Fruit fly (Drosophila melanogaster): ENCODE data around the gene PLCXD.

dm6 chr2L:12085619-12086171, 36.5 kb downstream of the PLCXD start, which contains the start of gene prd:
- no peak for TF ChIP-seq EcR (GFP tag; optimal IDR thresholded peaks at IDR 0.05)
- TF ChIP-seq CG4496 (GFP tag; IDR thresholded peaks at IDR 0.05): no peak
- TF ChIP-seq CG17806 (tag; optimal IDR thresholded peaks at IDR 0.05): no peak
- TF ChIP-seq CG32121 (GFP tag; IDR thresholded peaks at IDR 0.05): no peak
- TF ChIP-seq CG10348 (GFP tag; IDR thresholded peaks at IDR 0.05): no peak
- no peak for TF ChIP-seq CG12605 (GFP tag; IDR thresholded peaks at IDR 0.05)
- no peak for TF ChIP-seq CG15710 (tag; optimal IDR thresholded peaks at IDR 0.05)
- TF ChIP-seq Ets98B (GFP tag; IDR thresholded peaks at IDR 0.05): no peak
- no peak for TF ChIP-seq CG8159 (tag; optimal IDR thresholded peaks at IDR 0.05)
